Fruit fly (Drosophila melanogaster): ENCODE results near the gene nrv2.

Gene nrv2

dm6 chr2L:6797408-6797807 lies 1.3 kb downstream of the nrv2 start (continued):
- no peak for TF ChIP-seq her (GFP tag; optimal IDR thresholded peaks at IDR 0.05)
- TF ChIP-seq gro (GFP tag; optimal IDR thresholded peaks at IDR 0.05), result peak; percentile 37
- no peak for TF ChIP-seq CG18011 (GFP tag; optimal IDR thresholded peaks at IDR 0.05)
- TF ChIP-seq Hmr (GFP tag; optimal IDR thresholded peaks at IDR 0.05), result peak; percentile 66
- no peak for TF ChIP-seq lola (GFP tag; optimal IDR thresholded peaks at IDR 0.05)
- TF ChIP-seq HLH3B (GFP tag; IDR thresholded peaks at IDR 0.05), result no peak
- no peak for TF ChIP-seq CG17328 (GFP tag; IDR thresholded peaks at IDR 0.05)
- peak; percentile 76 for TF ChIP-seq CG42726 (GFP tag; IDR thresholded peaks at IDR 0.05; ENCODE audit: partially characterized antibody)
- peak; percentile 70; the same call in 1 of the 2 replicates for TF ChIP-seq vvl (GFP tag; IDR thresholded peaks at IDR 0.05)
- peak; percentile 53 for TF ChIP-seq Sry-δ (GFP tag; optimal IDR thresholded peaks at IDR 0.05)
- peak; percentile 75 for TF ChIP-seq CG13287 (GFP tag; IDR thresholded peaks at IDR 0.05; ENCODE audit: partially characterized antibody)
- peak; percentile 37; the same call in 1 of the 3 replicates for TF ChIP-seq CG17361 (GFP tag; IDR thresholded peaks at IDR 0.05)
- TF ChIP-seq crc (GFP tag; optimal IDR thresholded peaks at IDR 0.05), result no peak
- TF ChIP-seq CG8359 (GFP tag; optimal IDR thresholded peaks at IDR 0.05; ENCODE audit: borderline replicate concordance), result no peak
- peak; percentile 70; the same call in 2 of the 4 replicates for TF ChIP-seq chinmo (GFP tag; IDR thresholded peaks at IDR 0.05; ENCODE audit: partially characterized antibody)
- TF ChIP-seq CG13123 (GFP tag; optimal IDR thresholded peaks at IDR 0.05), result no peak
- no peak for TF ChIP-seq HLH4C (GFP tag; IDR thresholded peaks at IDR 0.05; ENCODE audit: partially characterized antibody)
- no peak for TF ChIP-seq CG6813 (GFP tag; optimal IDR thresholded peaks at IDR 0.05)
- TF ChIP-seq CG18599 (GFP tag; optimal IDR thresholded peaks at IDR 0.05), result no peak
- TF ChIP-seq CkIIα-i1 (GFP tag; IDR thresholded peaks at IDR 0.05), result no peak
- no peak for TF ChIP-seq cato (GFP tag; optimal IDR thresholded peaks at IDR 0.05; ENCODE audit: borderline replicate concordance)
- peak; percentile 19 for TF ChIP-seq Meics (GFP tag; optimal IDR thresholded peaks at IDR 0.05)
- TF ChIP-seq btn (GFP tag; optimal IDR thresholded peaks at IDR 0.05), result no peak
- TF ChIP-seq maf-S (GFP tag; optimal IDR thresholded peaks at IDR 0.05), result peak; percentile 40
- peak; percentile 55 for TF ChIP-seq slou (GFP tag; optimal IDR thresholded peaks at IDR 0.05)
- peak; percentile 43; the same call in 1 of the 2 replicates for TF ChIP-seq bbx (GFP tag; IDR thresholded peaks at IDR 0.05; ENCODE audit: partially characterized antibody)
- TF ChIP-seq CG15696 (tag; optimal IDR thresholded peaks at IDR 0.05), result peak; percentile 55
- no peak for TF ChIP-seq CG14050 (GFP tag; IDR thresholded peaks at IDR 0.05)
- peak in 1 of 2 experiments; percentile 33 for TF ChIP-seq Hr51 (GFP tag; optimal IDR thresholded peaks at IDR 0.05)
- no peak for TF ChIP-seq tx (GFP tag; optimal IDR thresholded peaks at IDR 0.05)
- TF ChIP-seq dmrt99B (tag; optimal IDR thresholded peaks at IDR 0.05), result peak; percentile 4
- peak; percentile 41; the same call in 1 of the 2 replicates for TF ChIP-seq Scr (GFP tag; IDR thresholded peaks at IDR 0.05; ENCODE audit: partially characterized antibody)
- no peak for TF ChIP-seq h (optimal IDR thresholded peaks at IDR 0.05)
- TF ChIP-seq CG6654 (GFP tag; optimal IDR thresholded peaks at IDR 0.05), result no peak
- TF ChIP-seq CG11695 (GFP tag; IDR thresholded peaks at IDR 0.05), result no peak
- peak; percentile 25 for TF ChIP-seq caup (GFP tag; optimal IDR thresholded peaks at IDR 0.05; ENCODE audit: severe bottlenecking)
- TF ChIP-seq CG1832 (GFP tag; optimal IDR thresholded peaks at IDR 0.05), result no peak
- TF ChIP-seq bowl (GFP tag; IDR thresholded peaks at IDR 0.05), result no peak
- peak; percentile 47 for TF ChIP-seq CG11247 (GFP tag; IDR thresholded peaks at IDR 0.05)
- TF ChIP-seq E2f2 (GFP tag; IDR thresholded peaks at IDR 0.05), result peak; percentile 96
- no peak for TF ChIP-seq CG9215 (GFP tag; IDR thresholded peaks at IDR 0.05)
- peak; percentile 75 for TF ChIP-seq Xbp1 (GFP tag; optimal IDR thresholded peaks at IDR 0.05)
- TF ChIP-seq CG4360 (GFP tag; IDR thresholded peaks at IDR 0.05), result peak; percentile 50
- TF ChIP-seq Asciz (GFP tag; optimal IDR thresholded peaks at IDR 0.05), result no peak
- TF ChIP-seq Ssrp (tag; optimal IDR thresholded peaks at IDR 0.05), result peak; percentile 1
- TF ChIP-seq jing (GFP tag; optimal IDR thresholded peaks at IDR 0.05), result no peak
- peak; percentile 39 for TF ChIP-seq B-H2 (GFP tag; optimal IDR thresholded peaks at IDR 0.05)
- no peak for TF ChIP-seq CG2129 (GFP tag; IDR thresholded peaks at IDR 0.05; ENCODE audit: partially characterized antibody)
- TF ChIP-seq sens (GFP tag), result peak; percentile 32
- TF ChIP-seq onecut (GFP tag; IDR thresholded peaks at IDR 0.05), result peak; percentile 69
